Fruit fly (Drosophila melanogaster) whole organism, embryonic: ENCODE results near the gene CG17202.

Experiments
- Antp ChIP-seq: fragments of 200-800 bp; sonication (Bioruptor generic); optimal IDR thresholded peaks from 3 replicates; lab custom pipeline; 2016; ENCODE audit warnings: missing biosample characterization, missing genetic modification characterization
- CG12744 ChIP-seq: fragments of 200-800 bp; sonication (Bioruptor generic); optimal IDR thresholded peaks from 2 replicates; lab custom pipeline; 2016; ENCODE audit warnings: missing biosample characterization, missing genetic modification characterization
- CG12769 ChIP-seq: fragments of 200-800 bp; sonication (Bioruptor generic); optimal IDR thresholded peaks from 2 replicates; lab custom pipeline; 2019; ENCODE audit warnings: missing biosample characterization, mild to moderate bottlenecking, missing genetic modification characterization, moderate library complexity
- CG13624 ChIP-seq: fragments of 200-800 bp; sonication (Bioruptor generic); optimal IDR thresholded peaks from 2 replicates; lab custom pipeline; 2016; ENCODE audit warnings: missing biosample characterization, missing genetic modification characterization
- CG13775 ChIP-seq: fragments of 200-800 bp; sonication (Bioruptor generic); optimal IDR thresholded peaks from 3 replicates; lab custom pipeline; 2017; ENCODE audit warnings: missing biosample characterization, mild to moderate bottlenecking, missing genetic modification characterization
- CG15269 ChIP-seq: fragments of 200-800 bp; sonication (Bioruptor generic); optimal IDR thresholded peaks from 2 replicates; lab custom pipeline; 2018; ENCODE audit warnings: missing biosample characterization, mild to moderate bottlenecking, missing genetic modification characterization, moderate library complexity
- CG15514 ChIP-seq: fragments of 200-800 bp; sonication (Bioruptor generic); optimal IDR thresholded peaks from 3 replicates; lab custom pipeline; 2017; ENCODE audit warnings: missing biosample characterization, missing genetic modification characterization, mild to moderate bottlenecking, moderate library complexity, missing genetic modification reagents
- CG30403 ChIP-seq: fragments of 200-800 bp; sonication (Bioruptor generic); optimal IDR thresholded peaks from 3 replicates; lab custom pipeline; 2016; ENCODE audit warnings: missing biosample characterization, missing genetic modification characterization
- CG4730 ChIP-seq: fragments of 200-800 bp; sonication (Bioruptor generic); IDR thresholded peaks from 2 replicates; pipeline ENCODE4 v1.3.6; 2022; ENCODE audit warnings: missing biosample characterization, missing genetic modification characterization
- CG5180 ChIP-seq: fragments of 200-800 bp; sonication (Bioruptor generic); optimal IDR thresholded peaks from 3 replicates; lab custom pipeline; 2017; ENCODE audit warnings: missing biosample characterization, missing genetic modification characterization, mild to moderate bottlenecking, moderate library complexity, missing genetic modification reagents
- CG6175 ChIP-seq: fragments of 200-800 bp; sonication (Bioruptor generic); IDR thresholded peaks from 3 replicates; pipeline ENCODE4 v1.3.6; 2022; ENCODE audit warnings: missing biosample characterization, missing genetic modification characterization
- CG7271 ChIP-seq: fragments of 200-800 bp; sonication (Bioruptor generic); optimal IDR thresholded peaks from 2 replicates; lab custom pipeline; 2018; ENCODE audit warnings: missing biosample characterization, mild to moderate bottlenecking, missing genetic modification characterization, moderate library complexity
- CG7963 ChIP-seq: fragments of 200-800 bp; sonication (Bioruptor generic); IDR thresholded peaks from 3 replicates; pipeline ENCODE4 v1.3.6; 2022; ENCODE audit warnings: missing biosample characterization, missing genetic modification characterization; ENCODE audit not compliant: partially characterized antibody
- CG8924 ChIP-seq: fragments of 200-800 bp; optimal IDR thresholded peaks from 3 replicates; lab custom pipeline; 2019; ENCODE audit warnings: missing biosample characterization, mild to moderate bottlenecking, missing genetic modification characterization, moderate library complexity
- CG9215 ChIP-seq: fragments of 200-800 bp; sonication (Bioruptor generic); IDR thresholded peaks from 2 replicates; pipeline ENCODE4 v1.3.6; 2022; ENCODE audit warnings: missing biosample characterization, missing genetic modification characterization
- CkIIα-i1 ChIP-seq: fragments of 200-800 bp; sonication (Bioruptor generic); IDR thresholded peaks from 2 replicates; pipeline ENCODE4 v1.3.6; 2022; ENCODE audit warnings: missing biosample characterization, missing genetic modification characterization
- Dip3 ChIP-seq: fragments of 200-800 bp; sonication (Bioruptor generic); optimal IDR thresholded peaks from 3 replicates; lab custom pipeline; 2016; ENCODE audit warnings: missing biosample characterization, missing genetic modification characterization
- Doc3 ChIP-seq: fragments of 200-800 bp; sonication (Bioruptor generic); IDR thresholded peaks from 3 replicates; pipeline ENCODE4 v1.3.6; 2022; ENCODE audit warnings: missing biosample characterization, missing genetic modification characterization; ENCODE audit not compliant: partially characterized antibody
- Dp ChIP-seq: fragments of 200-800 bp; sonication (Bioruptor generic); optimal IDR thresholded peaks from 2 replicates; lab custom pipeline; 2018; ENCODE audit warnings: missing biosample characterization, mild to moderate bottlenecking, missing genetic modification characterization, moderate library complexity
- GATAe ChIP-seq: fragments of 200-800 bp; sonication (Bioruptor generic); conservative IDR thresholded peaks from 2 replicates; pipeline ENCODE4 v1.3.6; 2022; ENCODE audit warnings: missing biosample characterization, missing genetic modification characterization
- Hey ChIP-seq: fragments of 200-800 bp; sonication (Bioruptor generic); optimal IDR thresholded peaks from 3 replicates; lab custom pipeline; 2018; ENCODE audit warnings: missing biosample characterization, mild to moderate bottlenecking, missing genetic modification characterization
- Mad ChIP-seq: fragments of 200-800 bp; sonication (Bioruptor generic); optimal IDR thresholded peaks from 2 replicates; lab custom pipeline; 2016; ENCODE audit warnings: missing biosample characterization, missing genetic modification characterization
- Med ChIP-seq: fragments of 200-800 bp; sonication (Bioruptor generic); peaks from one replicate; lab custom pipeline; 2016; ENCODE audit warnings: missing biosample characterization, missing genetic modification characterization, mild to moderate bottlenecking, inconsistent platforms, moderate library complexity
- Mes4 ChIP-seq: fragments of 200-800 bp; sonication (Bioruptor generic); optimal IDR thresholded peaks from 2 replicates; lab custom pipeline; 2016; ENCODE audit warnings: missing biosample characterization, missing genetic modification characterization
- Myb ChIP-seq: fragments of 200-800 bp; sonication (Bioruptor generic); optimal IDR thresholded peaks from 2 replicates; lab custom pipeline; 2016; ENCODE audit warnings: missing biosample characterization, missing genetic modification characterization
- Oli ChIP-seq: fragments of 200-800 bp; sonication (Bioruptor generic); optimal IDR thresholded peaks from 2 replicates; lab custom pipeline; 2018; ENCODE audit warnings: missing biosample characterization, mild to moderate bottlenecking, missing genetic modification characterization, moderate library complexity
- Poxn ChIP-seq: fragments of 200-800 bp; sonication (Bioruptor generic); IDR thresholded peaks from 2 replicates; pipeline ENCODE4 v1.3.6; 2022; ENCODE audit warnings: missing biosample characterization, missing genetic modification characterization
- Ssrp ChIP-seq: fragments of 200-800 bp; sonication (Bioruptor generic); optimal IDR thresholded peaks from 2 replicates; lab custom pipeline; 2018; ENCODE audit warnings: missing biosample characterization, mild to moderate bottlenecking, missing genetic modification characterization, moderate library complexity
- ab ChIP-seq: fragments of 200-800 bp; sonication (Bioruptor generic); optimal IDR thresholded peaks from 2 replicates; lab custom pipeline; 2016; ENCODE audit warnings: missing biosample characterization, missing genetic modification characterization
- ap ChIP-seq: fragments of 200-800 bp; sonication (Bioruptor generic); IDR thresholded peaks from 2 replicates; pipeline ENCODE4 v1.3.6; 2022; ENCODE audit warnings: missing biosample characterization, missing genetic modification characterization
- crp ChIP-seq, 2 experiments: fragments of 200-800 bp; sonication (Bioruptor generic); optimal IDR thresholded peaks; 2 replicates in 1 of 2; 3 replicates in 1 of 2; lab custom pipeline; 2017; ENCODE audit warnings: missing biosample characterization in 2 of 2, missing genetic modification characterization in 2 of 2, mild to moderate bottlenecking in 1 of 2, moderate library complexity in 1 of 2
- exex ChIP-seq: fragments of 200-800 bp; sonication (Bioruptor generic); optimal IDR thresholded peaks from 4 replicates; lab custom pipeline; 2018; ENCODE audit warnings: missing biosample characterization, mild to moderate bottlenecking, missing genetic modification characterization, moderate library complexity
- ftz-f1 ChIP-seq: fragments of 200-800 bp; sonication (Bioruptor generic); optimal IDR thresholded peaks from 2 replicates; lab custom pipeline; 2016; ENCODE audit warnings: missing biosample characterization, missing genetic modification characterization
- gcm2 ChIP-seq: fragments of 200-800 bp; sonication (Bioruptor generic); optimal IDR thresholded peaks from 2 replicates; lab custom pipeline; 2016; ENCODE audit warnings: missing biosample characterization, missing genetic modification characterization
- jing ChIP-seq: fragments of 200-800 bp; sonication (Bioruptor generic); optimal IDR thresholded peaks from 2 replicates; lab custom pipeline; 2018; ENCODE audit warnings: missing biosample characterization, mild to moderate bottlenecking, missing genetic modification characterization
- ken ChIP-seq: fragments of 200-800 bp; sonication (Bioruptor generic); IDR thresholded peaks from 3 replicates; pipeline ENCODE4 v1.3.6; 2022; ENCODE audit warnings: missing biosample characterization, missing genetic modification characterization
- lilli ChIP-seq: fragments of 200-800 bp; sonication (Bioruptor generic); optimal IDR thresholded peaks from 3 replicates; lab custom pipeline; 2016; ENCODE audit warnings: missing biosample characterization, missing genetic modification characterization
- oc ChIP-seq: fragments of 200-800 bp; sonication (Bioruptor generic); optimal IDR thresholded peaks from 2 replicates; lab custom pipeline; 2018; ENCODE audit warnings: missing biosample characterization, mild to moderate bottlenecking, missing genetic modification characterization, moderate library complexity
- pan ChIP-seq, 4 experiments: fragments of >200 bp in 3 of 4; fragments of 200-800 bp in 1 of 4; sonication (Bioruptor generic) in 1 of 4; optimal IDR thresholded peaks in 3 of 4; IDR thresholded peaks in 1 of 4; 2 replicates each; pipeline versions ENCODE4 v1.3.6 to Lab custom; 2017 to 2022; ENCODE audit warnings: missing biosample characterization in 2 of 4, missing genetic modification characterization in 2 of 4, mixed read lengths in 1 of 4
- pb ChIP-seq: fragments of 200-800 bp; sonication (Bioruptor generic); optimal IDR thresholded peaks from 3 replicates; lab custom pipeline; 2016; ENCODE audit warnings: missing biosample characterization, missing genetic modification characterization
- pfk ChIP-seq: fragments of 200-800 bp; sonication (Bioruptor generic); optimal IDR thresholded peaks from 2 replicates; lab custom pipeline; 2018; ENCODE audit warnings: missing biosample characterization, mild to moderate bottlenecking, missing genetic modification characterization, moderate library complexity
- schlank ChIP-seq: fragments of 200-800 bp; sonication (Bioruptor generic); optimal IDR thresholded peaks from 2 replicates; lab custom pipeline; 2018; ENCODE audit warnings: missing biosample characterization, mild to moderate bottlenecking, missing genetic modification characterization
- scrt ChIP-seq: fragments of 200-800 bp; sonication (Bioruptor generic); optimal IDR thresholded peaks from 2 replicates; lab custom pipeline; 2018; ENCODE audit warnings: missing biosample characterization, mild to moderate bottlenecking, missing genetic modification characterization, moderate library complexity
- tgo ChIP-seq: fragments of 200-800 bp; sonication (Bioruptor generic); IDR thresholded peaks from 3 replicates; pipeline ENCODE4 v1.3.6; 2022; ENCODE audit warnings: missing biosample characterization, missing genetic modification characterization
- trem ChIP-seq: fragments of 200-800 bp; optimal IDR thresholded peaks from 3 replicates; lab custom pipeline; 2019; ENCODE audit warnings: missing biosample characterization, mild to moderate bottlenecking, missing genetic modification characterization, moderate library complexity
- tx ChIP-seq: fragments of 200-800 bp; sonication (Bioruptor generic); optimal IDR thresholded peaks from 2 replicates; lab custom pipeline; 2016; ENCODE audit warnings: missing biosample characterization, missing genetic modification characterization
- usp ChIP-seq: fragments of >200 bp; optimal IDR thresholded peaks from 2 replicates; lab custom pipeline; 2017; ENCODE audit warnings: missing biosample characterization, missing genetic modification characterization
- zf30C ChIP-seq: fragments of 200-800 bp; sonication (Bioruptor generic); optimal IDR thresholded peaks from 3 replicates; lab custom pipeline; 2018; ENCODE audit warnings: missing biosample characterization, mild to moderate bottlenecking, missing genetic modification characterization

CG17202 gene

DNA sequence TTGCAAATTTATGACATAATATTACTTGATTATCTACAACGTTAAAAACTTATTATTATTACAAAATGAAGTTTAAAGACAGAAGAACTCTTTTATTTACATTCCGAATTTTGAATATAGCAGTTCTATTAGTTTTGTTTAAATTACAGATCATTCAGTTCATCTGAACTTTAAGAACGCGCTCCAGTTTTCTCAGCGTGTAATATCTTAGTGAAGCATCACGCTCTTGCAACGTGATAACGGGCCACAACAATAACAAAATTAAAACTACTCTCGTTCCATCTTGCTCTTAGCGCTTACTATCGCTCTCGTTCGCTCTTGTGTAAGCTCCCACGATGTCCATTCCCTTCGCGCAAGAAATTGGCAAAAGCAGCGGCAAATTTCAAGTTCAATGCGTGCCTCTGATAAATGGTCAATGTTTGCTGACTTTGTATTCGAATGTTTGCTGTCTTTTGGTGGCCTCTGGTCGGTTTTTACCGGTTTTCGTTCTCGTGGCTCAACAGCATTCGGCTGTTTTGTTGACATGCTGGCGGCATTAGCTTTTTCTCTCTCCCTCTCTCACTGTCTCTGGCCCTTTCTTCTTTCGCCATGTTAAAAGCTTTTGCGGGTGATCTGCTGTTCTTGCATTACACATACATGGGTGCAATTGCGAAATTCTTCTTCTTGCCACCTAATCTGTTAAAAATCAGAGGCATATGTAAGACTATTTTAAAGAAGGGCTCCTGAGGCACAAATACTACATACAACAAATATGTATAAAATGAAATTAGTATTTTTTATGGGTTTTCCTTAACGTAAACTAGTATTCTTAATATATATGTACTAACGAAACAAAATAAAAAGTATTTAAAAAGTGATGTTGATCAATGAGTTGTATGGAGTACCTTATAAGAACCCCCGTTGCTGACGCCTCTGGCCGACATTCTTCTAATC is 20.3 kb downstream of the CG17202 start (continued):
- TF ChIP-seq ftz-f1 (GFP tag; lab: Kevin White, UChicago) (peak; percentile 64), CG15514 (no peak), oc (tag; lab: Kevin White, UChicago) (no peak), exex (tag; lab: Kevin White, UChicago) (no peak), Oli (peak; percentile 29), CG30403 (GFP tag; lab: Kevin White, UChicago) (peak; percentile 54), Myb (no peak), Mes4 (GFP tag; lab: Kevin White, UChicago) (no peak), crp (GFP tag; optimal IDR thresholded peaks at IDR 0.05; lab: Kevin White, UChicago) (no peak), CG4730 (GFP tag; lab: Robert Waterston, UW) (no peak), Ssrp (tag; lab: Kevin White, UChicago) (no peak), ap (GFP tag; lab: Robert Waterston, UW) (no peak), tgo (GFP tag; lab: Robert Waterston, UW) (no peak), Dip3 (GFP tag; lab: Kevin White, UChicago) (peak; percentile 25), Antp (GFP tag; lab: Kevin White, UChicago) (no peak), Mad (GFP tag; lab: Kevin White, UChicago) (no peak), CG13775 (GFP tag; lab: Kevin White, UChicago) (peak; percentile 24), Dp (GFP tag; lab: Kevin White, UChicago) (no peak), Med (peak; percentile 83), scrt (GFP tag; lab: Kevin White, UChicago) (no peak), lilli (peak; percentile 56), CG7963 (GFP tag; lab: Robert Waterston, UW) (no peak), pan (optimal IDR thresholded peaks at IDR 0.05; lab: Kevin White, UChicago) (no peak), pan (GFP tag; optimal IDR thresholded peaks at IDR 0.05 in 1 of 2, IDR thresholded peaks at IDR 0.05 in 1 of 2) (no peak), schlank (tag; lab: Kevin White, UChicago) (no peak), pfk (GFP tag; lab: Kevin White, UChicago) (no peak), CG8924 (peak; percentile 27), ab (GFP tag; lab: Kevin White, UChicago) (no peak), CG13624 (GFP tag; lab: Kevin White, UChicago) (no peak), GATAe (no peak), usp (no peak), trem (tag; lab: Kevin White, UChicago) (no peak), ken (GFP tag; lab: Robert Waterston, UW) (no peak), CG12769 (peak; percentile 36), Hey (no peak), Poxn (GFP tag; lab: Robert Waterston, UW) (no peak), CG15269 (peak; percentile 71), CkIIα-i1 (GFP tag; lab: Robert Waterston, UW) (no peak), tx (GFP tag; lab: Kevin White, UChicago) (no peak), jing (GFP tag; lab: Kevin White, UChicago) (no peak), gcm2 (no peak), CG12744 (GFP tag; lab: Kevin White, UChicago) (no peak), CG9215 (GFP tag; lab: Robert Waterston, UW) (peak; percentile 61), pb (GFP tag; lab: Kevin White, UChicago) (no peak), CG5180 (GFP tag; lab: Kevin White, UChicago) (no peak), CG7271 (tag; lab: Kevin White, UChicago) (no peak), CG6175 (GFP tag; lab: Robert Waterston, UW) (no peak), zf30C (GFP tag; lab: Kevin White, UChicago) (peak; percentile 51), Doc3 (no peak)
